Fruit fly (Drosophila melanogaster) S2 (cell line): ENCODE data around the gene yem.

Experiments used
- CG8478 ChIP-seq: fragments of >200 bp; optimal IDR thresholded peaks from 2 replicates; lab custom pipeline; 2018
- CTCF ChIP-seq, 2 experiments: fragments of >200 bp; optimal IDR thresholded peaks; 2 replicates each; lab custom pipeline; 2018

DNA sequence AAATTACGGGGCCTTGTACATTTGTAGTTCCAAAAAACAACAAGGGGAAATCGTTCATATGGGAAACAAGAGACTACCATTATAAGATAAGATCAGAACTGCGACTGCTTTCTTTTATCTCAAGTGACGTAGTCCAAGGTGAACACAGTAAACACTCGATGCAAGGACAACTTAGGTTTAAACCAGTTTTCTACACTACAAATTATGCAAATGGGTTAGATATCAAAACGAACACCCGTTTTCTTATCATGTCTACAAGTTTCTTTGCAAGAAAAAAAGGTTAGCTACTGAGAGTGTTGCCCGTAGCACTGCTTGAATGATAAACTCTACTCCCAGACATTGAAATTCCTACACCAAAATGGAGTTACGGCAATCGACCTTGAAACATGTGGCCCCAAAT lies 1.4 kb upstream of the yem start:
- TF ChIP-seq CG8478 (no peak), CTCF (optimal IDR thresholded peaks at IDR 0.05; lab: Kevin White, UChicago) (no peak)
